Fruit fly (Drosophila melanogaster) S2 (cell line): ENCODE data around the gene CG14036.

Experiments used
- CG8478 ChIP-seq: fragments of >200 bp; optimal IDR thresholded peaks from 2 replicates; lab custom pipeline; 2018
- CTCF ChIP-seq, 2 experiments: fragments of >200 bp; optimal IDR thresholded peaks; 2 replicates each; lab custom pipeline; 2018

DNA sequence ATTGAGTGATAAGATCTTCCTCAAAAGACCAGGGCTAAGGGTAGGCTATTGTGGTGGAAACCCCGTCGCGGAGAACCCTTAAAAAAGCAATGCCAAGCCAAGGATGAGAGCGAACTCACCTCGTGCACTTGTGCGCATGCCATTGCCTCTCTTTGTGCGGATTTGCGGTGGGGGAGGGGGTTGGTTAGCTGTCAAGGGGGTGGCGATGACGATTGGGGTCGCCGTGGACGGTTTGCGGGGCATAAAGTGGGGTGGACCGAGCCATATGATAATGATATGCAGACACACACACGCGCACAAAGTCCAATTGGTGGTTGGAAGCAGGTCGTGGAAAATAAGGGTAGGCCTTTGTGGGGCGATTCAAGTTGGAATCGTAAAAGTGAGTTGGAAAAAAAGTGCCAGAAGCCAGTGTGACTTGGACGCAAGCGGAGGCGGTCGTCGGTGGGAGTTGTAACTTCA is 17.4 kb downstream of the CG14036 start, which contains the start of the genes CG14042 and SP555:
- no peak for TF ChIP-seq CTCF (optimal IDR thresholded peaks at IDR 0.05; lab: Kevin White, UChicago)
- no peak for TF ChIP-seq CG8478
